Fruit fly (Drosophila melanogaster) whole organism, prepupa: ENCODE results near the gene CG6661.

Experiments used
- Blimp-1 ChIP-seq: fragments of 200-800 bp; sonication (Bioruptor generic); optimal IDR thresholded peaks from 3 replicates; lab custom pipeline; 2017; ENCODE audit warnings: missing biosample characterization, missing genetic modification characterization, mild to moderate bottlenecking, moderate library complexity, missing genetic modification reagents
- CG10631 ChIP-seq: fragments of 200-800 bp; sonication (Bioruptor generic); optimal IDR thresholded peaks from 2 replicates; lab custom pipeline; 2016; ENCODE audit warnings: missing biosample characterization, missing genetic modification characterization
- CG10669 ChIP-seq: fragments of 200-800 bp; sonication (Bioruptor generic); optimal IDR thresholded peaks from 3 replicates; lab custom pipeline; 2018; ENCODE audit warnings: missing biosample characterization, mild to moderate bottlenecking, missing genetic modification characterization, moderate library complexity
- CG11762 ChIP-seq: fragments of 200-800 bp; sonication (Bioruptor generic); optimal IDR thresholded peaks from 3 replicates; lab custom pipeline; 2016; ENCODE audit warnings: missing biosample characterization, missing genetic modification characterization; ENCODE audit not compliant: insufficient read depth
- CG11902 ChIP-seq: fragments of 200-800 bp; sonication (Bioruptor generic); optimal IDR thresholded peaks from 3 replicates; lab custom pipeline; 2016; ENCODE audit warnings: missing biosample characterization, missing genetic modification characterization
- CG15336 ChIP-seq: fragments of 200-800 bp; sonication (Bioruptor generic); IDR thresholded peaks from 2 replicates; pipeline ENCODE4 v1.3.6; 2022; ENCODE audit warnings: missing biosample characterization, missing genetic modification characterization
- CG1621 ChIP-seq: fragments of 200-800 bp; sonication (Bioruptor generic); optimal IDR thresholded peaks from 3 replicates; lab custom pipeline; 2018; ENCODE audit warnings: missing biosample characterization, mild to moderate bottlenecking, missing genetic modification characterization
- CG16779 ChIP-seq: fragments of 200-800 bp; sonication (Bioruptor generic); optimal IDR thresholded peaks from 3 replicates; lab custom pipeline; 2017; ENCODE audit warnings: missing biosample characterization, mild to moderate bottlenecking, missing genetic modification characterization
- CG3032 ChIP-seq: fragments of 200-800 bp; optimal IDR thresholded peaks from 2 replicates; lab custom pipeline; 2019; ENCODE audit warnings: missing biosample characterization, mild to moderate bottlenecking, missing genetic modification characterization, moderate library complexity
- CG34406 ChIP-seq: fragments of 200-800 bp; sonication (Bioruptor generic); optimal IDR thresholded peaks from 3 replicates; lab custom pipeline; 2016; ENCODE audit warnings: missing biosample characterization, missing genetic modification characterization
- CG4318 ChIP-seq: fragments of 200-800 bp; sonication (Bioruptor generic); optimal IDR thresholded peaks from 3 replicates; lab custom pipeline; 2017; ENCODE audit warnings: missing biosample characterization, mild to moderate bottlenecking, missing genetic modification characterization
- CG6163 ChIP-seq: fragments of 200-800 bp; sonication (Bioruptor generic); IDR thresholded peaks from 3 replicates; pipeline ENCODE4 v1.3.6; 2022; ENCODE audit warnings: missing biosample characterization, missing genetic modification characterization
- CG6276 ChIP-seq: fragments of 200-800 bp; sonication (Bioruptor generic); optimal IDR thresholded peaks from 2 replicates; lab custom pipeline; 2017; ENCODE audit warnings: missing biosample characterization, mild to moderate bottlenecking, missing genetic modification characterization
- CG6792 ChIP-seq: fragments of 200-800 bp; sonication (Bioruptor generic); optimal IDR thresholded peaks from 3 replicates; lab custom pipeline; 2016; ENCODE audit warnings: missing biosample characterization, missing genetic modification characterization
- CG6808 ChIP-seq: fragments of 200-800 bp; sonication (Bioruptor generic); optimal IDR thresholded peaks from 3 replicates; lab custom pipeline; 2017; ENCODE audit warnings: missing biosample characterization, missing genetic modification characterization, mild to moderate bottlenecking, moderate library complexity, missing genetic modification reagents
- CG6854 ChIP-seq: fragments of 200-800 bp; sonication (Bioruptor generic); optimal IDR thresholded peaks from 2 replicates; lab custom pipeline; 2017; ENCODE audit warnings: missing biosample characterization, mild to moderate bottlenecking, missing genetic modification characterization
- CG8119 ChIP-seq: fragments of 200-800 bp; sonication (Bioruptor generic); IDR thresholded peaks from 3 replicates; pipeline ENCODE4 v1.3.6; 2022; ENCODE audit warnings: missing biosample characterization, missing genetic modification characterization
- CG8319 ChIP-seq: fragments of 200-800 bp; sonication (Bioruptor generic); optimal IDR thresholded peaks from 3 replicates; lab custom pipeline; 2016; ENCODE audit warnings: missing biosample characterization, missing genetic modification characterization
- CG8632 ChIP-seq: fragments of 200-800 bp; sonication (Bioruptor generic); optimal IDR thresholded peaks from 3 replicates; lab custom pipeline; 2016; ENCODE audit warnings: missing biosample characterization, missing genetic modification characterization
- CG9139 ChIP-seq: fragments of 200-800 bp; sonication (Bioruptor generic); optimal IDR thresholded peaks from 3 replicates; lab custom pipeline; 2017; ENCODE audit warnings: missing biosample characterization, mild to moderate bottlenecking, missing genetic modification characterization
- Eip75B ChIP-seq: fragments of 200-800 bp; sonication (Bioruptor generic); optimal IDR thresholded peaks from 3 replicates; lab custom pipeline; 2016; ENCODE audit warnings: missing biosample characterization, missing genetic modification characterization
- Eip78C ChIP-seq: fragments of 200-800 bp; sonication (Bioruptor generic); peaks from one replicate; lab custom pipeline; 2016; ENCODE audit warnings: missing biosample characterization, missing genetic modification characterization
- Eip93F ChIP-seq: fragments of 200-800 bp; sonication (Bioruptor generic); optimal IDR thresholded peaks from 2 replicates; lab custom pipeline; 2016; ENCODE audit warnings: missing biosample characterization, mild to moderate bottlenecking, missing genetic modification characterization
- Ets21C ChIP-seq: fragments of 200-800 bp; sonication (Bioruptor generic); optimal IDR thresholded peaks from 3 replicates; lab custom pipeline; 2016; ENCODE audit warnings: missing biosample characterization, missing genetic modification characterization
- Gug ChIP-seq: fragments of 200-800 bp; sonication (Bioruptor generic); IDR thresholded peaks from 2 replicates; pipeline ENCODE4 v1.3.6; 2022; ENCODE audit warnings: missing biosample characterization, missing genetic modification characterization
- Hr39 ChIP-seq: fragments of 200-800 bp; sonication (Bioruptor generic); optimal IDR thresholded peaks from 2 replicates; lab custom pipeline; 2016; ENCODE audit warnings: missing biosample characterization, missing genetic modification characterization
- Lpt ChIP-seq: fragments of 200-800 bp; sonication (Bioruptor generic); optimal IDR thresholded peaks from 3 replicates; lab custom pipeline; 2016; ENCODE audit warnings: missing biosample characterization, missing genetic modification characterization
- OdsH ChIP-seq: fragments of 200-800 bp; sonication (Bioruptor generic); optimal IDR thresholded peaks from 3 replicates; lab custom pipeline; 2016; ENCODE audit warnings: missing biosample characterization, missing genetic modification characterization
- Smox ChIP-seq: fragments of 200-800 bp; sonication (Bioruptor generic); optimal IDR thresholded peaks from 3 replicates; lab custom pipeline; 2016; ENCODE audit warnings: missing biosample characterization, missing genetic modification characterization
- Sox102F ChIP-seq: fragments of 200-800 bp; sonication (Bioruptor generic); optimal IDR thresholded peaks from 2 replicates; lab custom pipeline; 2016; ENCODE audit warnings: missing biosample characterization, mild to moderate bottlenecking, missing genetic modification characterization
- Sox14 ChIP-seq: fragments of 200-800 bp; sonication (Bioruptor generic); optimal IDR thresholded peaks from 3 replicates; lab custom pipeline; 2016; ENCODE audit warnings: missing biosample characterization, missing genetic modification characterization
- Sox15 ChIP-seq: fragments of 200-800 bp; sonication (Bioruptor generic); optimal IDR thresholded peaks from 3 replicates; lab custom pipeline; 2016; ENCODE audit warnings: missing biosample characterization, missing genetic modification characterization
- achi ChIP-seq: fragments of 200-800 bp; sonication (Bioruptor generic); optimal IDR thresholded peaks from 3 replicates; lab custom pipeline; 2016; ENCODE audit warnings: missing biosample characterization, missing genetic modification characterization
- acj6 ChIP-seq: fragments of 200-800 bp; sonication (Bioruptor generic); optimal IDR thresholded peaks from 3 replicates; lab custom pipeline; 2016; ENCODE audit warnings: missing biosample characterization, missing genetic modification characterization
- cyc ChIP-seq: fragments of 200-800 bp; sonication (Bioruptor generic); optimal IDR thresholded peaks from 3 replicates; lab custom pipeline; 2016; ENCODE audit warnings: missing biosample characterization, missing genetic modification characterization
- dsx ChIP-seq: fragments of 200-800 bp; optimal IDR thresholded peaks from 3 replicates; lab custom pipeline; 2019; ENCODE audit warnings: missing biosample characterization, mild to moderate bottlenecking, missing genetic modification characterization, moderate library complexity; ENCODE audit not compliant: poor library complexity, severe bottlenecking
- eg ChIP-seq: fragments of 200-800 bp; sonication (Bioruptor generic); IDR thresholded peaks from 3 replicates; pipeline ENCODE4 v1.3.6; 2022; ENCODE audit warnings: missing biosample characterization, missing genetic modification characterization
- esn ChIP-seq: fragments of 200-800 bp; sonication (Bioruptor generic); optimal IDR thresholded peaks from 2 replicates; lab custom pipeline; 2016; ENCODE audit warnings: missing biosample characterization, mild to moderate bottlenecking, missing genetic modification characterization, moderate library complexity
- fd59A ChIP-seq: fragments of 200-800 bp; sonication (Bioruptor generic); optimal IDR thresholded peaks from 2 replicates; lab custom pipeline; 2017; ENCODE audit warnings: missing biosample characterization, mild to moderate bottlenecking, missing genetic modification characterization, missing genetic modification reagents
- fd85E ChIP-seq: fragments of 200-800 bp; sonication (Bioruptor generic); optimal IDR thresholded peaks from 3 replicates; lab custom pipeline; 2016; ENCODE audit warnings: missing biosample characterization, missing genetic modification characterization
- fkh ChIP-seq: fragments of 200-800 bp; sonication (Bioruptor generic); optimal IDR thresholded peaks from 3 replicates; lab custom pipeline; 2017; ENCODE audit warnings: missing biosample characterization, mild to moderate bottlenecking, missing genetic modification characterization, moderate library complexity
- pdm3 ChIP-seq: fragments of 200-800 bp; sonication (Bioruptor generic); optimal IDR thresholded peaks from 3 replicates; lab custom pipeline; 2016; ENCODE audit warnings: missing biosample characterization, missing genetic modification characterization
- salr ChIP-seq, 2 experiments: fragments of 200-800 bp; sonication (Bioruptor generic); optimal IDR thresholded peaks; 3 replicates each; lab custom pipeline; 2016 to 2018; ENCODE audit warnings: missing biosample characterization in 2 of 2, missing genetic modification characterization in 2 of 2, mild to moderate bottlenecking in 1 of 2
- spab ChIP-seq: fragments of 200-800 bp; sonication (Bioruptor generic); optimal IDR thresholded peaks from 2 replicates; lab custom pipeline; 2017; ENCODE audit warnings: missing biosample characterization, mild to moderate bottlenecking, missing genetic modification characterization, missing genetic modification reagents
- ss ChIP-seq, 2 experiments: fragments of 200-800 bp; sonication (Bioruptor generic); optimal IDR thresholded peaks; 2 replicates in 1 of 2; 3 replicates in 1 of 2; lab custom pipeline; 2017 to 2018; ENCODE audit warnings: mild to moderate bottlenecking in 2 of 2, missing biosample characterization in 2 of 2, missing genetic modification characterization in 2 of 2, moderate library complexity in 1 of 2
- svp ChIP-seq: fragments of 200-800 bp; sonication (Bioruptor generic); peaks from one replicate; lab custom pipeline; 2016; ENCODE audit warnings: missing biosample characterization, missing genetic modification characterization
- vri ChIP-seq: fragments of 200-800 bp; sonication (Bioruptor generic); optimal IDR thresholded peaks from 3 replicates; lab custom pipeline; 2016; ENCODE audit warnings: missing biosample characterization, mild to moderate bottlenecking, missing genetic modification characterization

Gene CG6661

DNA sequence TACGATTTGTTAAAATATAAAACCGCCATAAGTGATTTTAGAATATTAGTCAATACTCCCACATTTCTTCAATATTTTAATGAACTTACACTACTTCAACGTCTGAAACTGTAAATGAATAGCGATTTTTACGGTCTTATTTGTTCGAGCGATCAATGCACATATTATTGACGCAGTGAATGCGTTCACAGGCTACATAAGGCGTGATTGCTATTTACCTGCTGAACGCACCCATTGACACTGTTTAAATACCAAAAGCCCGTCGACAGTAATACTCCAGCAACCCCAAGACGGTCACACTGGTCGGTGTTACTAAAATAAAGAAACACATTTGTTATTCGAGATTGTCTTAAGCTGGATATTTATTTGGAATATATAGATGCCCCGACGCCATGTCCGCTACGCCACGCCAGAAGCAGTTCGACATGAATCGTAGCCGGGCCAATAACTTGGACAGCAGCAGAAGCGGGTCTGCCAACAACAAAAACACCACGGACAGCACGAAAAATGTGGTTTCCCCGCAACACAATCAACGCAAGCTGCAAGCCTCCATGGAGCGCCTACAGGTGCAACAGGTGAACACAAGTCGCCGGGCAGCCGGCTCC is 16.5 kb downstream of the CG6661 start, which contains the start of gene CG6833 (continued):
- TF ChIP-seq esn (GFP tag; lab: Kevin White, UChicago) (peak; percentile 71), Ets21C (GFP tag; lab: Kevin White, UChicago) (peak; percentile 65), Sox15 (peak; percentile 51), CG1621 (tag; lab: Kevin White, UChicago) (peak; percentile 27), eg (GFP tag; lab: Robert Waterston, UW) (peak; percentile 71), CG8119 (GFP tag; lab: Robert Waterston, UW) (peak; percentile 54; the same call in 2 of the 3 replicates), CG15336 (GFP tag; lab: Robert Waterston, UW) (peak; percentile 28; the same call in 1 of the 2 replicates), CG16779 (tag; lab: Kevin White, UChicago) (no peak), CG6854 (GFP tag; lab: Kevin White, UChicago) (no peak)

DNA sequence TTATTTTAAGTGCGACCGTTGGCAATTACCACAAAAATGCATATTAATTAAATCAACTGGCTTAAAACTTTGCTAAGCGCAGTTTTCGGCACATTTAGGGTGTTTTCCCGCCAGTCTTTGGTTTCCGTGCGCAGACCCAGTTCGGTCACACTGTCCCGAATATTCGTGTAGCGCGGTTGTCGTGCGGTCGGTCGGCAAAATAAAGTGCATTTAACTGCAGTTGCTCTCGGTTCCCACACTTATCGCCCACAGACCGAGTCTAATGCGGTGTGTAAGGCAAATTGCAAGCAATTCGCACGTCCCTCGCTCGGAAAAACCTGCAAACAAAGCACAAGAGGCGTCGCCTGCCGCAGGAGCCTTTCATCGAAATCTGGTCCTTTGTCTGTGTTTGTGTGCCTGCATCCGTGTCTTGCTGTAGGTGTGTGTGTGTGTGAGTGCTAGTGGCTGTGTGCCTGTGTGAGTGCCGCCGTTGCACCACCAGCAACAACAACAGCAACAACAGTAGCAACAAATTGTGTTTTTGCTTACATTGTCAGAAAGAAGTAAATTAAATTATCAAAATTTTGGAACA is 18.6 kb downstream of the CG6661 start, which contains the start of the genes CG13484 and Frl:
Gene CG13484 (minus strand): TSS at position 7 of the 571 bp plus-strand sequence.
Gene Frl (plus strand): TSS at position 143 of the 571 bp plus-strand sequence.
- no peak for TF ChIP-seq spab (GFP tag; lab: Kevin White, UChicago)
- peak; percentile 78 for TF ChIP-seq Sox14 (GFP tag; lab: Kevin White, UChicago)
- TF ChIP-seq CG6808, result peak; percentile 44
- no peak for TF ChIP-seq Blimp-1
- TF ChIP-seq pdm3 (GFP tag; lab: Kevin White, UChicago), result no peak
- TF ChIP-seq CG34406 (GFP tag; lab: Kevin White, UChicago), result no peak
- no peak for TF ChIP-seq CG4318 (GFP tag; lab: Kevin White, UChicago)
- TF ChIP-seq Sox102F, result no peak
- peak; percentile 27 for TF ChIP-seq Lpt
- peak; percentile 40 for TF ChIP-seq esn (GFP tag; lab: Kevin White, UChicago)
- TF ChIP-seq CG8119 (GFP tag; lab: Robert Waterston, UW), result peak; percentile 55; the same call in 2 of the 3 replicates
- no peak for TF ChIP-seq CG6163 (GFP tag; lab: Robert Waterston, UW)
- TF ChIP-seq fd59A (GFP tag; lab: Kevin White, UChicago), result no peak
- peak; percentile 10 for TF ChIP-seq CG6792
- TF ChIP-seq fkh, result peak; percentile 25
- TF ChIP-seq OdsH, result no peak
- peak; percentile 36 for TF ChIP-seq CG1621 (tag; lab: Kevin White, UChicago)
- peak; percentile 1 for TF ChIP-seq Hr39 (GFP tag; lab: Kevin White, UChicago)
- TF ChIP-seq Eip78C, result peak; percentile 90
- TF ChIP-seq cyc (GFP tag; lab: Kevin White, UChicago), result peak; percentile 27
- TF ChIP-seq fd85E (GFP tag; lab: Kevin White, UChicago), result no peak
- TF ChIP-seq salr (GFP tag; optimal IDR thresholded peaks at IDR 0.05; lab: Kevin White, UChicago), result no peak
- TF ChIP-seq vri (GFP tag; lab: Kevin White, UChicago), result no peak
- peak; percentile 48 for TF ChIP-seq CG9139 (GFP tag; lab: Kevin White, UChicago)
- TF ChIP-seq Eip75B (GFP tag; lab: Kevin White, UChicago), result peak; percentile 37
- no peak for TF ChIP-seq CG8319 (GFP tag; lab: Kevin White, UChicago)
- peak; percentile 72 for TF ChIP-seq dsx (GFP tag; lab: Kevin White, UChicago)
- no peak for TF ChIP-seq CG8632 (GFP tag; lab: Kevin White, UChicago)
- no peak for TF ChIP-seq CG10669 (GFP tag; lab: Kevin White, UChicago)
- TF ChIP-seq CG6854 (GFP tag; lab: Kevin White, UChicago), result peak; percentile 78
- peak; percentile 37; the same call in 1 of the 2 replicates for TF ChIP-seq CG15336 (GFP tag; lab: Robert Waterston, UW)
- peak; percentile 44; the same call in 1 of the 3 replicates for TF ChIP-seq eg (GFP tag; lab: Robert Waterston, UW)
- TF ChIP-seq Smox (GFP tag; lab: Kevin White, UChicago), result peak; percentile 6
- TF ChIP-seq CG11762 (GFP tag; lab: Kevin White, UChicago), result no peak
- TF ChIP-seq CG10631 (GFP tag; lab: Kevin White, UChicago), result no peak
- TF ChIP-seq svp, result no peak
- no peak for TF ChIP-seq acj6 (GFP tag; lab: Kevin White, UChicago)
- no peak for TF ChIP-seq CG11902 (GFP tag; lab: Kevin White, UChicago)
- TF ChIP-seq Eip93F (GFP tag; lab: Kevin White, UChicago), result no peak
- TF ChIP-seq achi (GFP tag; lab: Kevin White, UChicago), result no peak
- no peak for TF ChIP-seq CG6276 (GFP tag; lab: Kevin White, UChicago)
- TF ChIP-seq CG3032 (tag; lab: Kevin White, UChicago), result peak; percentile 20
- peak; percentile 52 to 69 for TF ChIP-seq ss (GFP tag; optimal IDR thresholded peaks at IDR 0.05; lab: Kevin White, UChicago)
- no peak; the same call in 1 of the 2 replicates for TF ChIP-seq Gug (GFP tag; lab: Robert Waterston, UW)
